Fruit fly (Drosophila melanogaster) whole organism, embryonic: Measurements from ENCODE around the gene Chpf.

Source experiments
- Antp ChIP-seq: fragments of 200-800 bp; sonication (Bioruptor generic); optimal IDR thresholded peaks from 3 replicates; lab custom pipeline; 2016; ENCODE audit warnings: missing biosample characterization, missing genetic modification characterization
- B-H2 ChIP-seq: fragments of 200-800 bp; sonication (Bioruptor generic); optimal IDR thresholded peaks from 2 replicates; lab custom pipeline; 2018; ENCODE audit warnings: missing biosample characterization, mild to moderate bottlenecking, missing genetic modification characterization
- BtbVII ChIP-seq: fragments of 200-800 bp; sonication (Bioruptor generic); optimal IDR thresholded peaks from 3 replicates; lab custom pipeline; 2017; ENCODE audit warnings: missing biosample characterization, mild to moderate bottlenecking, missing genetic modification characterization
- CG10366 ChIP-seq: fragments of 200-800 bp; sonication (Bioruptor generic); IDR thresholded peaks from 2 replicates; pipeline ENCODE4 v1.3.6; 2022; ENCODE audit warnings: missing biosample characterization, missing genetic modification characterization
- CG10654 ChIP-seq: fragments of 200-800 bp; sonication (Bioruptor generic); optimal IDR thresholded peaks from 2 replicates; lab custom pipeline; 2016; ENCODE audit warnings: missing biosample characterization, missing genetic modification characterization
- CG12219 ChIP-seq: fragments of 200-800 bp; sonication (Bioruptor generic); optimal IDR thresholded peaks from 3 replicates; lab custom pipeline; 2018; ENCODE audit warnings: missing biosample characterization, mild to moderate bottlenecking, missing genetic modification characterization
- CG13894 ChIP-seq: fragments of 200-800 bp; sonication (Bioruptor generic); optimal IDR thresholded peaks from 3 replicates; lab custom pipeline; 2018; ENCODE audit warnings: missing biosample characterization, mild to moderate bottlenecking, missing genetic modification characterization, moderate library complexity
- CG17186 ChIP-seq: fragments of 200-800 bp; sonication (Bioruptor generic); optimal IDR thresholded peaks from 3 replicates; lab custom pipeline; 2017; ENCODE audit warnings: missing biosample characterization, missing genetic modification reagents, missing genetic modification characterization
- CG18476 ChIP-seq: fragments of 200-800 bp; sonication (Bioruptor generic); optimal IDR thresholded peaks from 2 replicates; lab custom pipeline; 2016; ENCODE audit warnings: missing biosample characterization, mild to moderate bottlenecking, missing genetic modification characterization
- CG2120 ChIP-seq: fragments of 200-800 bp; sonication (Bioruptor generic); optimal IDR thresholded peaks from 3 replicates; lab custom pipeline; 2016; ENCODE audit warnings: missing biosample characterization, missing genetic modification characterization
- CG2875 ChIP-seq: fragments of 200-800 bp; sonication (Bioruptor generic); optimal IDR thresholded peaks from 2 replicates; lab custom pipeline; 2017; ENCODE audit warnings: missing biosample characterization, mild to moderate bottlenecking, missing genetic modification characterization, missing genetic modification reagents
- CG2889 ChIP-seq: fragments of 200-800 bp; sonication (Bioruptor generic); IDR thresholded peaks from 3 replicates; pipeline ENCODE4 v1.3.6; 2022; ENCODE audit warnings: missing biosample characterization, missing genetic modification characterization
- CG30403 ChIP-seq: fragments of 200-800 bp; sonication (Bioruptor generic); optimal IDR thresholded peaks from 3 replicates; lab custom pipeline; 2016; ENCODE audit warnings: missing biosample characterization, missing genetic modification characterization
- CG3065 ChIP-seq: fragments of 200-800 bp; sonication (Bioruptor generic); optimal IDR thresholded peaks from 2 replicates; lab custom pipeline; 2016; ENCODE audit warnings: missing biosample characterization, missing genetic modification characterization
- CG32532 ChIP-seq: fragments of 200-800 bp; sonication (Bioruptor generic); IDR thresholded peaks from 2 replicates; pipeline ENCODE4 v1.3.6; 2022; ENCODE audit warnings: missing biosample characterization, missing genetic modification characterization
- CG3995 ChIP-seq: fragments of 200-800 bp; sonication (Bioruptor generic); optimal IDR thresholded peaks from 3 replicates; lab custom pipeline; 2016; ENCODE audit warnings: missing biosample characterization, missing genetic modification characterization
- CG6254 ChIP-seq: fragments of 200-800 bp; sonication (Bioruptor generic); optimal IDR thresholded peaks from 3 replicates; lab custom pipeline; 2017; ENCODE audit warnings: mild to moderate bottlenecking, missing biosample characterization, missing genetic modification reagents, missing genetic modification characterization
- CG6854 ChIP-seq: fragments of 200-800 bp; sonication (Bioruptor generic); optimal IDR thresholded peaks from 3 replicates; lab custom pipeline; 2017; ENCODE audit warnings: missing biosample characterization, mild to moderate bottlenecking, missing genetic modification characterization
- CG7963 ChIP-seq: fragments of 200-800 bp; sonication (Bioruptor generic); IDR thresholded peaks from 3 replicates; pipeline ENCODE4 v1.3.6; 2022; ENCODE audit warnings: missing biosample characterization, missing genetic modification characterization; ENCODE audit not compliant: partially characterized antibody
- CG8388 ChIP-seq: fragments of 200-800 bp; sonication (Bioruptor generic); optimal IDR thresholded peaks from 2 replicates; lab custom pipeline; 2019; ENCODE audit warnings: missing biosample characterization, mild to moderate bottlenecking, missing genetic modification characterization, moderate library complexity
- CG8944 ChIP-seq: fragments of 200-800 bp; sonication (Bioruptor generic); optimal IDR thresholded peaks from 3 replicates; lab custom pipeline; 2016; ENCODE audit warnings: missing biosample characterization, missing genetic modification characterization
- CHES-1-like ChIP-seq: fragments of 200-800 bp; sonication (Bioruptor generic); optimal IDR thresholded peaks from 2 replicates; lab custom pipeline; 2016; ENCODE audit warnings: missing biosample characterization, missing genetic modification characterization
- CoRest ChIP-seq: fragments of 200-800 bp; sonication (Bioruptor generic); optimal IDR thresholded peaks from 3 replicates; lab custom pipeline; 2018; ENCODE audit warnings: missing biosample characterization, mild to moderate bottlenecking, missing genetic modification characterization, moderate library complexity
- CrebB ChIP-seq: fragments of 200-800 bp; sonication (Bioruptor generic); optimal IDR thresholded peaks from 3 replicates; lab custom pipeline; 2018; ENCODE audit warnings: missing biosample characterization, mild to moderate bottlenecking, missing genetic modification characterization
- Dbx ChIP-seq: fragments of 200-800 bp; sonication (Bioruptor generic); IDR thresholded peaks from 3 replicates; pipeline ENCODE4 v1.3.6; 2022; ENCODE audit warnings: missing biosample characterization, missing genetic modification characterization
- Doc3 ChIP-seq: fragments of 200-800 bp; sonication (Bioruptor generic); IDR thresholded peaks from 3 replicates; pipeline ENCODE4 v1.3.6; 2022; ENCODE audit warnings: missing biosample characterization, missing genetic modification characterization; ENCODE audit not compliant: partially characterized antibody
- E2f1 ChIP-seq: fragments of 200-800 bp; sonication (Bioruptor generic); IDR thresholded peaks from 2 replicates; pipeline ENCODE4 v1.3.6; 2022; ENCODE audit warnings: missing biosample characterization, missing genetic modification characterization
- Elba2 ChIP-seq: fragments of 200-800 bp; sonication (Bioruptor generic); optimal IDR thresholded peaks from 3 replicates; lab custom pipeline; 2016; ENCODE audit warnings: missing biosample characterization, missing genetic modification characterization
- HmgD ChIP-seq: fragments of 200-800 bp; sonication (Bioruptor generic); optimal IDR thresholded peaks from 3 replicates; lab custom pipeline; 2016; ENCODE audit warnings: missing biosample characterization, missing genetic modification characterization
- Hmr ChIP-seq: fragments of 200-800 bp; sonication (Bioruptor generic); optimal IDR thresholded peaks from 3 replicates; lab custom pipeline; 2017; ENCODE audit warnings: mild to moderate bottlenecking, missing biosample characterization, missing genetic modification reagents, missing genetic modification characterization
- Hr3 ChIP-seq: fragments of 200-800 bp; sonication (Bioruptor generic); optimal IDR thresholded peaks from 3 replicates; lab custom pipeline; 2016; ENCODE audit warnings: missing biosample characterization, missing genetic modification characterization
- Max ChIP-seq: fragments of 200-800 bp; sonication (Bioruptor generic); optimal IDR thresholded peaks from 2 replicates; lab custom pipeline; 2016; ENCODE audit warnings: missing biosample characterization, mild to moderate bottlenecking, missing genetic modification characterization
- Nf-YB ChIP-seq: fragments of 200-800 bp; sonication (Bioruptor generic); optimal IDR thresholded peaks from 3 replicates; lab custom pipeline; 2019; ENCODE audit warnings: missing biosample characterization, mild to moderate bottlenecking, missing genetic modification characterization, moderate library complexity
- ara ChIP-seq: fragments of 200-800 bp; sonication (Bioruptor generic); IDR thresholded peaks from 2 replicates; pipeline ENCODE4 v1.3.6; 2022; ENCODE audit warnings: missing biosample characterization, missing genetic modification characterization
- bcd ChIP-seq: fragments of 200-800 bp; sonication (Bioruptor generic); optimal IDR thresholded peaks from 2 replicates; lab custom pipeline; 2017; ENCODE audit warnings: missing biosample characterization, mild to moderate bottlenecking, missing genetic modification characterization
- corto ChIP-seq: fragments of 200-800 bp; sonication (Bioruptor generic); optimal IDR thresholded peaks from 2 replicates; lab custom pipeline; 2016; ENCODE audit warnings: missing biosample characterization, mild to moderate bottlenecking, missing genetic modification characterization, moderate library complexity
- dati ChIP-seq: fragments of 200-800 bp; sonication (Bioruptor generic); IDR thresholded peaks from 2 replicates; pipeline ENCODE4 v1.3.6; 2022; ENCODE audit warnings: missing biosample characterization, missing genetic modification characterization
- hkb ChIP-seq, 2 experiments: fragments of 200-800 bp in 1 of 2; fragments of >200 bp in 1 of 2; sonication (Bioruptor generic) in 1 of 2; IDR thresholded peaks in 1 of 2; optimal IDR thresholded peaks in 1 of 2; 2 replicates each; pipeline versions ENCODE4 v1.3.6 to Lab custom; 2017 to 2022; ENCODE audit warnings: missing biosample characterization in 1 of 2, missing genetic modification characterization in 1 of 2
- jigr1 ChIP-seq: fragments of 200-800 bp; sonication (Bioruptor generic); IDR thresholded peaks from 3 replicates; pipeline ENCODE4 v1.3.6; 2022; ENCODE audit warnings: missing biosample characterization, missing genetic modification characterization
- pan ChIP-seq, 4 experiments: fragments of >200 bp in 3 of 4; fragments of 200-800 bp in 1 of 4; sonication (Bioruptor generic) in 1 of 4; optimal IDR thresholded peaks in 3 of 4; IDR thresholded peaks in 1 of 4; 2 replicates each; pipeline versions ENCODE4 v1.3.6 to Lab custom; 2017 to 2022; ENCODE audit warnings: missing biosample characterization in 2 of 4, missing genetic modification characterization in 2 of 4, mixed read lengths in 1 of 4
- pfk ChIP-seq: fragments of 200-800 bp; sonication (Bioruptor generic); optimal IDR thresholded peaks from 2 replicates; lab custom pipeline; 2018; ENCODE audit warnings: missing biosample characterization, mild to moderate bottlenecking, missing genetic modification characterization, moderate library complexity
- slbo ChIP-seq: fragments of 200-800 bp; sonication (Bioruptor generic); IDR thresholded peaks from 2 replicates; pipeline ENCODE4 v1.3.6; 2022; ENCODE audit warnings: missing biosample characterization, missing genetic modification characterization
- sob ChIP-seq: fragments of 200-800 bp; sonication (Bioruptor generic); IDR thresholded peaks from 2 replicates; pipeline ENCODE4 v1.3.6; 2022; ENCODE audit warnings: missing biosample characterization, missing genetic modification characterization
- stwl ChIP-seq: fragments of 200-800 bp; sonication (Bioruptor generic); optimal IDR thresholded peaks from 3 replicates; lab custom pipeline; 2018; ENCODE audit warnings: missing biosample characterization, mild to moderate bottlenecking, missing genetic modification characterization, moderate library complexity
- tgo ChIP-seq: fragments of 200-800 bp; sonication (Bioruptor generic); IDR thresholded peaks from 3 replicates; pipeline ENCODE4 v1.3.6; 2022; ENCODE audit warnings: missing biosample characterization, missing genetic modification characterization
- trh ChIP-seq: fragments of 200-800 bp; sonication (Bioruptor generic); optimal IDR thresholded peaks from 2 replicates; lab custom pipeline; 2016; ENCODE audit warnings: missing biosample characterization, missing genetic modification characterization
- unpg ChIP-seq: fragments of 200-800 bp; sonication (Bioruptor generic); optimal IDR thresholded peaks from 3 replicates; lab custom pipeline; 2018; ENCODE audit warnings: missing biosample characterization, mild to moderate bottlenecking, missing genetic modification characterization, moderate library complexity
- zen2 ChIP-seq: fragments of 200-800 bp; sonication (Bioruptor generic); IDR thresholded peaks from 3 replicates; pipeline ENCODE4 v1.3.6; 2022; ENCODE audit warnings: missing biosample characterization, missing genetic modification characterization; ENCODE audit not compliant: partially characterized antibody

Chpf gene

dm6 chrX:13088025-13088805 is 24.0 kb downstream of the Chpf start (continued):
- TF ChIP-seq CG8944 (GFP tag; lab: Kevin White, UChicago) (no peak), tgo (GFP tag; lab: Robert Waterston, UW) (no peak), Antp (no peak), trh (no peak), jigr1 (GFP tag; lab: Robert Waterston, UW) (no peak), CG17186 (GFP tag; lab: Kevin White, UChicago) (peak; percentile 3), Hr3 (GFP tag; lab: Kevin White, UChicago) (no peak), zen2 (GFP tag; lab: Robert Waterston, UW) (no peak), CG2120 (peak; percentile 44), CG2889 (GFP tag; lab: Robert Waterston, UW) (no peak), CG10654 (GFP tag; lab: Kevin White, UChicago) (no peak), Hmr (peak; percentile 14), Elba2 (GFP tag; lab: Kevin White, UChicago) (no peak), slbo (GFP tag; lab: Robert Waterston, UW) (peak; percentile 24; the same call in 1 of the 2 replicates), Doc3 (GFP tag; lab: Robert Waterston, UW) (no peak), CG30403 (GFP tag; lab: Kevin White, UChicago) (peak; percentile 29), CG3995 (GFP tag; lab: Kevin White, UChicago) (no peak), pan (optimal IDR thresholded peaks at IDR 0.05; lab: Kevin White, UChicago) (no peak), pan (GFP tag; optimal IDR thresholded peaks at IDR 0.05 in 1 of 2, IDR thresholded peaks at IDR 0.05 in 1 of 2) (peak in 1 of 2 experiments; percentile 6), CG2875 (GFP tag; lab: Kevin White, UChicago) (no peak), CrebB (peak; percentile 48), CG7963 (GFP tag; lab: Robert Waterston, UW) (no peak), dati (GFP tag; lab: Robert Waterston, UW) (no peak), CG8388 (GFP tag; lab: Kevin White, UChicago) (peak; percentile 18), bcd (peak; percentile 27), B-H2 (GFP tag; lab: Kevin White, UChicago) (no peak), ara (GFP tag; lab: Robert Waterston, UW) (no peak), CoRest (tag; lab: Kevin White, UChicago) (peak; percentile 53), stwl (tag; lab: Kevin White, UChicago) (no peak), corto (GFP tag; lab: Kevin White, UChicago) (no peak), CG6854 (GFP tag; lab: Kevin White, UChicago) (no peak), CG6254 (GFP tag; lab: Kevin White, UChicago) (no peak), CG32532 (GFP tag; lab: Robert Waterston, UW) (no peak), pfk (GFP tag; lab: Kevin White, UChicago) (no peak), Dbx (GFP tag; lab: Robert Waterston, UW) (no peak), CG12219 (GFP tag; lab: Kevin White, UChicago) (peak; percentile 41), E2f1 (GFP tag; lab: Robert Waterston, UW) (no peak), Nf-YB (no peak), CG10366 (GFP tag; lab: Robert Waterston, UW) (no peak), CG3065 (GFP tag; lab: Kevin White, UChicago) (no peak), Max (no peak), CG13894 (tag; lab: Kevin White, UChicago) (no peak), unpg (peak; percentile 23), sob (GFP tag; lab: Robert Waterston, UW) (no peak), hkb (optimal IDR thresholded peaks at IDR 0.05; lab: Kevin White, UChicago) (no peak), hkb (GFP tag; IDR thresholded peaks at IDR 0.05; lab: Robert Waterston, UW) (peak; percentile 21; the same call in 1 of the 2 replicates), CHES-1-like (GFP tag; lab: Kevin White, UChicago) (no peak), BtbVII (no peak), HmgD (GFP tag; lab: Kevin White, UChicago) (no peak), CG18476 (GFP tag; lab: Kevin White, UChicago) (no peak)
